Fruit fly (Drosophila melanogaster) whole organism, embryonic: ENCODE results near the gene CG3625.

Source experiments
- Antp ChIP-seq: fragments of 200-800 bp; sonication (Bioruptor generic); optimal IDR thresholded peaks from 3 replicates; lab custom pipeline; 2016; ENCODE audit warnings: missing biosample characterization, missing genetic modification characterization
- B-H2 ChIP-seq: fragments of 200-800 bp; sonication (Bioruptor generic); optimal IDR thresholded peaks from 2 replicates; lab custom pipeline; 2018; ENCODE audit warnings: missing biosample characterization, mild to moderate bottlenecking, missing genetic modification characterization
- CG11695 ChIP-seq: fragments of 200-800 bp; sonication (Bioruptor generic); IDR thresholded peaks from 3 replicates; pipeline ENCODE4 v1.3.6; 2022; ENCODE audit warnings: missing biosample characterization, missing genetic modification characterization
- CG12299 ChIP-seq: fragments of 200-800 bp; sonication (Bioruptor generic); optimal IDR thresholded peaks from 2 replicates; lab custom pipeline; 2018; ENCODE audit warnings: missing biosample characterization, mild to moderate bottlenecking, missing genetic modification characterization
- CG17802 ChIP-seq: fragments of 200-800 bp; sonication (Bioruptor generic); optimal IDR thresholded peaks from 2 replicates; lab custom pipeline; 2018; ENCODE audit warnings: missing biosample characterization, mild to moderate bottlenecking, missing genetic modification characterization, moderate library complexity
- CG17829 ChIP-seq: fragments of 200-800 bp; optimal IDR thresholded peaks from 2 replicates; lab custom pipeline; 2019; ENCODE audit warnings: missing biosample characterization, mild to moderate bottlenecking, missing genetic modification characterization, moderate library complexity
- CG18764 ChIP-seq: fragments of 200-800 bp; sonication (Bioruptor generic); optimal IDR thresholded peaks from 3 replicates; lab custom pipeline; 2016; ENCODE audit warnings: missing biosample characterization, missing genetic modification characterization
- CG2712 ChIP-seq: fragments of 200-800 bp; optimal IDR thresholded peaks from 3 replicates; lab custom pipeline; 2019; ENCODE audit warnings: missing biosample characterization, mild to moderate bottlenecking, missing genetic modification characterization, moderate library complexity
- CG3065 ChIP-seq: fragments of 200-800 bp; sonication (Bioruptor generic); optimal IDR thresholded peaks from 2 replicates; lab custom pipeline; 2016; ENCODE audit warnings: missing biosample characterization, missing genetic modification characterization
- CG4424 ChIP-seq: fragments of 200-800 bp; sonication (Bioruptor generic); optimal IDR thresholded peaks from 3 replicates; lab custom pipeline; 2016; ENCODE audit warnings: missing biosample characterization, missing genetic modification characterization
- CG4820 ChIP-seq: fragments of 200-800 bp; sonication (Bioruptor generic); optimal IDR thresholded peaks from 3 replicates; lab custom pipeline; 2016; ENCODE audit warnings: missing biosample characterization, missing genetic modification characterization
- CG6683 ChIP-seq: fragments of 200-800 bp; sonication (Bioruptor generic); optimal IDR thresholded peaks from 2 replicates; lab custom pipeline; 2017; ENCODE audit warnings: missing biosample characterization, mild to moderate bottlenecking, missing genetic modification characterization, missing genetic modification reagents
- CG6813 ChIP-seq: fragments of 200-800 bp; sonication (Bioruptor generic); optimal IDR thresholded peaks from 2 replicates; lab custom pipeline; 2017; ENCODE audit warnings: missing biosample characterization, missing genetic modification characterization, mild to moderate bottlenecking, moderate library complexity, missing genetic modification reagents
- CG6854 ChIP-seq: fragments of 200-800 bp; sonication (Bioruptor generic); optimal IDR thresholded peaks from 3 replicates; lab custom pipeline; 2017; ENCODE audit warnings: missing biosample characterization, mild to moderate bottlenecking, missing genetic modification characterization
- CG7786 ChIP-seq: fragments of 200-800 bp; sonication (Bioruptor generic); optimal IDR thresholded peaks from 2 replicates; lab custom pipeline; 2016; ENCODE audit warnings: missing biosample characterization, missing genetic modification characterization
- CG9609 ChIP-seq: fragments of 200-800 bp; sonication (Bioruptor generic); optimal IDR thresholded peaks from 3 replicates; lab custom pipeline; 2016; ENCODE audit warnings: missing biosample characterization, missing genetic modification characterization
- Doc2 ChIP-seq: fragments of 200-800 bp; sonication (Bioruptor generic); IDR thresholded peaks from 2 replicates; pipeline ENCODE4 v1.3.6; 2022; ENCODE audit warnings: missing biosample characterization, missing genetic modification characterization
- E2f1 ChIP-seq: fragments of 200-800 bp; sonication (Bioruptor generic); IDR thresholded peaks from 2 replicates; pipeline ENCODE4 v1.3.6; 2022; ENCODE audit warnings: missing biosample characterization, missing genetic modification characterization
- Ets65A ChIP-seq: fragments of 200-800 bp; sonication (Bioruptor generic); peaks from one replicate; lab custom pipeline; 2016; ENCODE audit warnings: missing biosample characterization, missing genetic modification characterization
- HLHmδ ChIP-seq: fragments of 200-800 bp; sonication (Bioruptor generic); optimal IDR thresholded peaks from 2 replicates; lab custom pipeline; 2018; ENCODE audit warnings: missing biosample characterization, mild to moderate bottlenecking, missing genetic modification characterization, moderate library complexity
- Hand ChIP-seq: fragments of 200-800 bp; sonication (Bioruptor generic); optimal IDR thresholded peaks from 2 replicates; lab custom pipeline; 2017; ENCODE audit warnings: mild to moderate bottlenecking, missing biosample characterization, missing genetic modification reagents, missing genetic modification characterization
- Hey ChIP-seq: fragments of 200-800 bp; sonication (Bioruptor generic); optimal IDR thresholded peaks from 3 replicates; lab custom pipeline; 2018; ENCODE audit warnings: missing biosample characterization, mild to moderate bottlenecking, missing genetic modification characterization
- Hr51 ChIP-seq, 2 experiments: fragments of 200-800 bp; sonication (Bioruptor generic); optimal IDR thresholded peaks; 2 replicates in 1 of 2; 3 replicates in 1 of 2; lab custom pipeline; 2016 to 2018; ENCODE audit warnings: missing biosample characterization in 2 of 2, missing genetic modification characterization in 2 of 2, mild to moderate bottlenecking in 1 of 2, moderate library complexity in 1 of 2
- Nf-YB ChIP-seq: fragments of 200-800 bp; sonication (Bioruptor generic); optimal IDR thresholded peaks from 3 replicates; lab custom pipeline; 2019; ENCODE audit warnings: missing biosample characterization, mild to moderate bottlenecking, missing genetic modification characterization, moderate library complexity
- Nf-YC ChIP-seq: fragments of 200-800 bp; optimal IDR thresholded peaks from 3 replicates; lab custom pipeline; 2019; ENCODE audit warnings: missing biosample characterization, mild to moderate bottlenecking, missing genetic modification characterization, moderate library complexity
- NfI ChIP-seq: fragments of 200-800 bp; sonication (Bioruptor generic); optimal IDR thresholded peaks from 3 replicates; lab custom pipeline; 2018; ENCODE audit warnings: missing biosample characterization, mild to moderate bottlenecking, missing genetic modification characterization, moderate library complexity
- Pdp1 ChIP-seq, 2 experiments: fragments of 200-800 bp; sonication (Bioruptor generic); optimal IDR thresholded peaks; 3 replicates each; lab custom pipeline; 2016; ENCODE audit warnings: missing biosample characterization in 2 of 2, missing genetic modification characterization in 2 of 2, mild to moderate bottlenecking in 1 of 2, moderate library complexity in 1 of 2
- Poxn ChIP-seq: fragments of 200-800 bp; sonication (Bioruptor generic); IDR thresholded peaks from 2 replicates; pipeline ENCODE4 v1.3.6; 2022; ENCODE audit warnings: missing biosample characterization, missing genetic modification characterization
- Taf1 ChIP-seq: fragments of 200-800 bp; sonication (Bioruptor generic); IDR thresholded peaks from 2 replicates; pipeline ENCODE4 v1.3.6; 2022; ENCODE audit warnings: missing biosample characterization, missing genetic modification characterization
- Usf ChIP-seq: fragments of 200-800 bp; sonication (Bioruptor generic); optimal IDR thresholded peaks from 2 replicates; lab custom pipeline; 2017; ENCODE audit warnings: missing genotype, missing biosample characterization, missing genetic modification characterization
- Vsx1 ChIP-seq: fragments of 200-800 bp; sonication (Bioruptor generic); optimal IDR thresholded peaks from 2 replicates; lab custom pipeline; 2017; ENCODE audit warnings: missing biosample characterization, mild to moderate bottlenecking, missing genetic modification characterization, missing genetic modification reagents
- YL-1 ChIP-seq: fragments of 200-800 bp; sonication (Bioruptor generic); optimal IDR thresholded peaks from 3 replicates; lab custom pipeline; 2017; ENCODE audit warnings: missing biosample characterization, mild to moderate bottlenecking, missing genetic modification characterization
- bbx ChIP-seq: fragments of 200-800 bp; sonication (Bioruptor generic); IDR thresholded peaks from 2 replicates; pipeline ENCODE4 v1.3.6; 2022; ENCODE audit warnings: missing biosample characterization, missing genetic modification characterization; ENCODE audit not compliant: partially characterized antibody
- cg ChIP-seq: fragments of 200-800 bp; sonication (Bioruptor generic); optimal IDR thresholded peaks from 3 replicates; lab custom pipeline; 2019; ENCODE audit warnings: missing biosample characterization, mild to moderate bottlenecking, missing genetic modification characterization, moderate library complexity
- dpn ChIP-seq, 2 experiments: fragments of 200-800 bp; sonication (Bioruptor generic); optimal IDR thresholded peaks; 3 replicates each; lab custom pipeline; 2016; ENCODE audit warnings: missing biosample characterization in 2 of 2, missing genetic modification characterization in 2 of 2
- dysf ChIP-seq: fragments of 200-800 bp; sonication (Bioruptor generic); IDR thresholded peaks from 3 replicates; pipeline ENCODE4 v1.3.6; 2022; ENCODE audit warnings: missing biosample characterization, missing genetic modification characterization
- fd102C ChIP-seq: fragments of 200-800 bp; sonication (Bioruptor generic); optimal IDR thresholded peaks from 2 replicates; lab custom pipeline; 2018; ENCODE audit warnings: missing biosample characterization, mild to moderate bottlenecking, missing genetic modification characterization, moderate library complexity
- gem ChIP-seq: fragments of 200-800 bp; sonication (Bioruptor generic); optimal IDR thresholded peaks from 2 replicates; lab custom pipeline; 2019; ENCODE audit warnings: missing biosample characterization, mild to moderate bottlenecking, missing genetic modification characterization, moderate library complexity
- gt ChIP-seq: fragments of 200-800 bp; sonication (Bioruptor generic); IDR thresholded peaks from 2 replicates; pipeline ENCODE4 v1.3.6; 2022; ENCODE audit warnings: missing biosample characterization, missing genetic modification characterization
- hkb ChIP-seq, 2 experiments: fragments of 200-800 bp in 1 of 2; fragments of >200 bp in 1 of 2; sonication (Bioruptor generic) in 1 of 2; IDR thresholded peaks in 1 of 2; optimal IDR thresholded peaks in 1 of 2; 2 replicates each; pipeline versions ENCODE4 v1.3.6 to Lab custom; 2017 to 2022; ENCODE audit warnings: missing biosample characterization in 1 of 2, missing genetic modification characterization in 1 of 2
- jing ChIP-seq: fragments of 200-800 bp; sonication (Bioruptor generic); optimal IDR thresholded peaks from 2 replicates; lab custom pipeline; 2018; ENCODE audit warnings: missing biosample characterization, mild to moderate bottlenecking, missing genetic modification characterization
- p53 ChIP-seq: fragments of 200-800 bp; sonication (Bioruptor generic); optimal IDR thresholded peaks from 2 replicates; lab custom pipeline; 2016; ENCODE audit warnings: missing biosample characterization, missing genetic modification characterization
- prd ChIP-seq, 3 experiments: fragments of >200 bp in 2 of 3; fragments of 200-800 bp in 1 of 3; sonication (Bioruptor generic) in 1 of 3; optimal IDR thresholded peaks in 2 of 3; IDR thresholded peaks in 1 of 3; 2 replicates in 2 of 3; 3 replicates in 1 of 3; pipeline versions ENCODE4 v1.3.6 to Lab custom; 2017 to 2022; ENCODE audit warnings: missing biosample characterization in 1 of 3, missing genetic modification characterization in 1 of 3
- rib ChIP-seq: fragments of 200-800 bp; sonication (Bioruptor generic); IDR thresholded peaks from 2 replicates; pipeline ENCODE4 v1.3.6; 2022; ENCODE audit warnings: missing biosample characterization, missing genetic modification characterization
- salm ChIP-seq: fragments of 200-800 bp; sonication (Bioruptor generic); optimal IDR thresholded peaks from 2 replicates; lab custom pipeline; 2018; ENCODE audit warnings: missing biosample characterization, mild to moderate bottlenecking, missing genetic modification characterization
- sc ChIP-seq, 3 experiments: fragments of >200 bp in 2 of 3; fragments of 200-800 bp in 1 of 3; sonication (Bioruptor generic) in 1 of 3; optimal IDR thresholded peaks; 2 replicates in 2 of 3; 3 replicates in 1 of 3; lab custom pipeline; 2017; ENCODE audit warnings: mild to moderate bottlenecking in 1 of 3, missing biosample characterization in 1 of 3, missing genetic modification characterization in 1 of 3, missing genetic modification reagents in 1 of 3
- tgo ChIP-seq: fragments of 200-800 bp; sonication (Bioruptor generic); IDR thresholded peaks from 3 replicates; pipeline ENCODE4 v1.3.6; 2022; ENCODE audit warnings: missing biosample characterization, missing genetic modification characterization
- wor ChIP-seq: fragments of 200-800 bp; sonication (Bioruptor generic); IDR thresholded peaks from 2 replicates; pipeline ENCODE4 v1.3.6; 2022; ENCODE audit warnings: missing biosample characterization, missing genetic modification characterization

The CG3625 gene

dm6 chr2L:283071-283482 lies 8.5 kb downstream of the CG3625 start, which contains the start of gene CG11601 (continued):
- TF ChIP-seq Pdp1 (GFP tag; optimal IDR thresholded peaks at IDR 0.05; lab: Kevin White, UChicago) (peak in 1 of 2 experiments; percentile 57), p53 (GFP tag; lab: Kevin White, UChicago) (no peak), Taf1 (GFP tag; lab: Robert Waterston, UW) (no peak), CG6683 (no peak), CG6813 (no peak), Ets65A (peak; percentile 80), fd102C (GFP tag; lab: Kevin White, UChicago) (no peak), Hey (tag; lab: Kevin White, UChicago) (no peak), CG3065 (peak; percentile 13), Vsx1 (GFP tag; lab: Kevin White, UChicago) (no peak), rib (GFP tag; lab: Robert Waterston, UW) (no peak), HLHmδ (GFP tag; lab: Kevin White, UChicago) (no peak), salm (tag; lab: Kevin White, UChicago) (no peak), cg (GFP tag; lab: Kevin White, UChicago) (no peak), wor (GFP tag; lab: Robert Waterston, UW) (no peak), CG17802 (tag; lab: Kevin White, UChicago) (peak; percentile 15), CG17829 (peak; percentile 34), Nf-YC (tag; lab: Kevin White, UChicago) (peak; percentile 23), dysf (peak; percentile 60), NfI (GFP tag; lab: Kevin White, UChicago) (peak; percentile 28), tgo (GFP tag; lab: Robert Waterston, UW) (0 out of 3 replicates have a peak, but pooled peaks have one; percentile 14), YL-1 (GFP tag; lab: Kevin White, UChicago) (peak; percentile 22), hkb (optimal IDR thresholded peaks at IDR 0.05; lab: Kevin White, UChicago) (peak; percentile 55), hkb (GFP tag; IDR thresholded peaks at IDR 0.05; lab: Robert Waterston, UW) (no peak), sc (optimal IDR thresholded peaks at IDR 0.05; lab: Kevin White, UChicago) (no peak), sc (GFP tag; optimal IDR thresholded peaks at IDR 0.05; lab: Kevin White, UChicago) (no peak), CG12299 (tag; lab: Kevin White, UChicago) (no peak), Hand (GFP tag; lab: Kevin White, UChicago) (no peak), Antp (no peak), dpn (GFP tag; optimal IDR thresholded peaks at IDR 0.05; lab: Kevin White, UChicago) (peak in 1 of 2 experiments; percentile 29), CG6854 (GFP tag; lab: Kevin White, UChicago) (no peak), Hr51 (GFP tag; optimal IDR thresholded peaks at IDR 0.05; lab: Kevin White, UChicago) (peak in 1 of 2 experiments; percentile 9), E2f1 (GFP tag; lab: Robert Waterston, UW) (no peak), B-H2 (peak; percentile 30), jing (GFP tag; lab: Kevin White, UChicago) (no peak), Nf-YB (no peak), gem (tag; lab: Kevin White, UChicago) (no peak), Doc2 (GFP tag; lab: Robert Waterston, UW) (0 out of 2 replicates have a peak, but pooled peaks have one; percentile 25), bbx (GFP tag; lab: Robert Waterston, UW) (peak; percentile 33; the same call in 1 of the 2 replicates), CG18764 (GFP tag; lab: Kevin White, UChicago) (peak; percentile 98), CG2712 (peak; percentile 46), prd (optimal IDR thresholded peaks at IDR 0.05; lab: Kevin White, UChicago) (no peak), prd (GFP tag; IDR thresholded peaks at IDR 0.05; lab: Robert Waterston, UW) (0 out of 3 replicates have a peak, but pooled peaks have one; percentile 43), CG9609 (GFP tag; lab: Kevin White, UChicago) (peak; percentile 52), Poxn (no peak), CG4424 (GFP tag; lab: Kevin White, UChicago) (no peak), CG11695 (0 out of 3 replicates have a peak, but pooled peaks have one; percentile 25), gt (no peak), CG4820 (GFP tag; lab: Kevin White, UChicago) (peak; percentile 26), Usf (GFP tag; lab: Kevin White, UChicago) (no peak), CG7786 (GFP tag; lab: Kevin White, UChicago) (peak; percentile 36)
